Comparison of ENCODE assay signal across 5 fruit fly cellular contexts in the genomic region with DNA sequence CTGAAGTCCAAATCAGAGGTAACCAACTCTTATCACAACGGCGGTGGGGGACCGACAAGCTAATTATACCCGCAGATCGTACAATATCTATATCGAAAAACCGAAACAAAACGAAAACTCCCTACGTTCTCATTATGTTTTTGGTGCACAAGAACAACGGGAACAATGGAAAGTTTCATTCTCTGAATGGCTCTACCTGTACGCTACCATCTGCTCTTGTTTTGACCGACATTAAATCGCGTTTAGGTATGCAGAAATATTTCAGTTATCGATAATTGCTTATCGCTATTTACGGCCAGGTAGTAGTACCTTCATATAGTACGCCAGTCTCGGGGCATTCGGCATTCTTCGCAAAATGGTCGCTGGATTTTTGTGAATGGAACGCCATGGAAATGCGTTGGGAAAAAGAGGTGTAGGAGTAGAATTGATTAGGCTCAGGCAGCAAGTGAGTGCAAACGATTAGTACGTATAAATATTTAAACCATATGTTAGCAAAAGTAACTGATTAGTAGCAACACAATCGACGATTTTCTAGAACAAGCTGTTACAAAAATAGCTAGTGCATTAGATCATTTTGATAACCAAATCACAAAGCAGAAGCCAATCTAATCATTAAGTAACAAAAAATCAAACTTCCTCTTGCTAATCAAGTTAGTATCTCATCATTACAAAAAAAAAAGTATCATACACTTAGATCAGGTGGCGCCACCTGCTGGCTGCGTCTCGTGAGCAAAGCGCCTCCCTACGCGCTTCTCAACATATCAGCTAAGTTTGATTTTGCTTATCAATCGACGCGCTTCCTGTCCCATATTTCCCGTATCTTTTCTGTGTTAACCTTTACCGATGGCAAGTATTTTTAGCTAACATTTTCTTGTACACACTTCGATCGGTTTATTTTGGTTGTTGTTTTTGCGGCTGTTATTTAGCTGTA.
TF ChIP-seq lines count a peak whose summit lies in the region.

No protein-coding gene starts in this region.

- TF ChIP-seq CTCF in S2 (optimal IDR thresholded peaks at IDR 0.05; lab: Kevin White, UChicago): peak; percentile 87 to 92
- peak; percentile 90 for TF ChIP-seq CTCF in whole organism, embryonic (GFP tag; optimal IDR thresholded peaks at IDR 0.05; lab: Kevin White, UChicago)

TF ChIP-seq in whole organism, adult, 20 proteins besides CTCF, POLR2A, EP300 and RAD21:
- no peak for TF ChIP-seq CG33017 (tag; optimal IDR thresholded peaks at IDR 0.05; lab: Kevin White, UChicago)
- no peak for TF ChIP-seq CG1620 (GFP tag; optimal IDR thresholded peaks at IDR 0.05; lab: Kevin White, UChicago)
- TF ChIP-seq CG5204 (GFP tag; optimal IDR thresholded peaks at IDR 0.05; lab: Kevin White, UChicago): no peak
- TF ChIP-seq Mnt (GFP tag; optimal IDR thresholded peaks at IDR 0.05; lab: Kevin White, UChicago): no peak
- no peak for TF ChIP-seq Clk (GFP tag; optimal IDR thresholded peaks at IDR 0.05; lab: Kevin White, UChicago)
- no peak for TF ChIP-seq CG12768 (GFP tag; optimal IDR thresholded peaks at IDR 0.05; lab: Kevin White, UChicago)
- no peak for TF ChIP-seq CG7101 (tag; optimal IDR thresholded peaks at IDR 0.05; lab: Kevin White, UChicago)
- TF ChIP-seq kay (GFP tag; lab: Kevin White, UChicago; ENCODE audit: borderline replicate concordance): peak; percentile 53
- no peak for TF ChIP-seq toe (GFP tag; optimal IDR thresholded peaks at IDR 0.05; lab: Kevin White, UChicago)
- no peak for TF ChIP-seq bab1 (GFP tag; optimal IDR thresholded peaks at IDR 0.05; lab: Kevin White, UChicago)
- TF ChIP-seq CG7045 (GFP tag; optimal IDR thresholded peaks at IDR 0.05; lab: Kevin White, UChicago): no peak
- no peak for TF ChIP-seq Hr96 (GFP tag; optimal IDR thresholded peaks at IDR 0.05; lab: Kevin White, UChicago)
- no peak for TF ChIP-seq cnc (optimal IDR thresholded peaks at IDR 0.05; lab: Kevin White, UChicago)
- peak; percentile 29 for TF ChIP-seq tj (GFP tag; optimal IDR thresholded peaks at IDR 0.05; lab: Kevin White, UChicago)
- no peak for TF ChIP-seq CG14711 (tag; optimal IDR thresholded peaks at IDR 0.05; lab: Kevin White, UChicago)
- peak; percentile 88 for TF ChIP-seq cic (GFP tag; optimal IDR thresholded peaks at IDR 0.05; lab: Kevin White, UChicago)
- no peak for TF ChIP-seq CG11617 (GFP tag; optimal IDR thresholded peaks at IDR 0.05; lab: Kevin White, UChicago)
- TF ChIP-seq ovo (GFP tag; optimal IDR thresholded peaks at IDR 0.05; lab: Kevin White, UChicago): no peak
TF ChIP-seq in whole organism, adult: peak in this region for 3.

TF ChIP-seq in whole organism, embryonic, 481 proteins besides CTCF, POLR2A, EP300 and RAD21 (continues in another document):
- 0 out of 2 replicates have a peak, but pooled peaks have one; percentile 25 for TF ChIP-seq GATAe (GFP tag; conservative IDR thresholded peaks at IDR 0.05; lab: Robert Waterston, UW)
- TF ChIP-seq lab (GFP tag; optimal IDR thresholded peaks at IDR 0.05; lab: Kevin White, UChicago): peak; percentile 3
- TF ChIP-seq stwl (tag; optimal IDR thresholded peaks at IDR 0.05; lab: Kevin White, UChicago): peak; percentile 31
- no peak for TF ChIP-seq Mes4 (GFP tag; optimal IDR thresholded peaks at IDR 0.05; lab: Kevin White, UChicago)
- peak; percentile 2 for TF ChIP-seq phol (tag; optimal IDR thresholded peaks at IDR 0.05; lab: Kevin White, UChicago)
- peak; percentile 39 for TF ChIP-seq CG17385 (GFP tag; optimal IDR thresholded peaks at IDR 0.05; lab: Kevin White, UChicago)
- peak; percentile 51; the same call in 1 of the 3 replicates for TF ChIP-seq CG6791 (GFP tag; IDR thresholded peaks at IDR 0.05; lab: Robert Waterston, UW; ENCODE audit: partially characterized antibody)
- peak in 1 of 2 experiments; percentile 43 for TF ChIP-seq Eip74EF (GFP tag; optimal IDR thresholded peaks at IDR 0.05; lab: Kevin White, UChicago)
- peak; percentile 84 for TF ChIP-seq CG8290 (GFP tag; optimal IDR thresholded peaks at IDR 0.05; lab: Kevin White, UChicago)
- peak; percentile 16 to 74 for TF ChIP-seq CG8290 (tag; optimal IDR thresholded peaks at IDR 0.05; lab: Kevin White, UChicago)
- peak; percentile 44 for TF ChIP-seq mirr (GFP tag; optimal IDR thresholded peaks at IDR 0.05; lab: Kevin White, UChicago)
- no peak for TF ChIP-seq her (GFP tag; optimal IDR thresholded peaks at IDR 0.05; lab: Kevin White, UChicago)
- 0 out of 2 replicates have a peak, but pooled peaks have one; percentile 26 for TF ChIP-seq ara (GFP tag; IDR thresholded peaks at IDR 0.05; lab: Robert Waterston, UW)
- peak; percentile 28 for TF ChIP-seq CG10543 (GFP tag; optimal IDR thresholded peaks at IDR 0.05; lab: Kevin White, UChicago)
- TF ChIP-seq CG17829 (tag; optimal IDR thresholded peaks at IDR 0.05; lab: Kevin White, UChicago): peak; percentile 100
- no peak for TF ChIP-seq Nf-YC (tag; optimal IDR thresholded peaks at IDR 0.05; lab: Kevin White, UChicago)
- peak; percentile 81 for TF ChIP-seq Vsx1 (GFP tag; optimal IDR thresholded peaks at IDR 0.05; lab: Kevin White, UChicago)
- TF ChIP-seq CG34376 (GFP tag; optimal IDR thresholded peaks at IDR 0.05; lab: Kevin White, UChicago): peak; percentile 43
- peak; percentile 33 for TF ChIP-seq zen (tag; optimal IDR thresholded peaks at IDR 0.05; lab: Kevin White, UChicago)

TF ChIP-seq in whole organism, prepupa, 60 proteins besides CTCF, POLR2A, EP300 and RAD21:
- TF ChIP-seq lz (GFP tag; optimal IDR thresholded peaks at IDR 0.05; lab: Kevin White, UChicago) (no peak), vri (GFP tag; optimal IDR thresholded peaks at IDR 0.05; lab: Kevin White, UChicago) (peak; percentile 19), Eip78C (GFP tag; lab: Kevin White, UChicago) (peak; percentile 36), fkh (GFP tag; optimal IDR thresholded peaks at IDR 0.05; lab: Kevin White, UChicago) (peak; percentile 42)

TF ChIP-seq in whole organism, wandering third instar larva, 38 proteins besides CTCF, POLR2A, EP300 and RAD21:
- TF ChIP-seq Vsx2 (GFP tag; optimal IDR thresholded peaks at IDR 0.05; lab: Kevin White, UChicago; ENCODE audit: partially characterized antibody) (peak; percentile 77), tai (GFP tag; optimal IDR thresholded peaks at IDR 0.05; lab: Kevin White, UChicago) (peak; percentile 32), Myc (optimal IDR thresholded peaks at IDR 0.05; lab: Kevin White, UChicago) (no peak)
TF ChIP-seq in whole organism, wandering third instar larva: peak in this region for 2.
